Worm (Caenorhabditis elegans): Measurements from ENCODE around the gene K11G12.6.
A peak's percentile ranks its signal among the peaks of the same experiment; 100 is the strongest.

Gene K11G12.6

DNA sequence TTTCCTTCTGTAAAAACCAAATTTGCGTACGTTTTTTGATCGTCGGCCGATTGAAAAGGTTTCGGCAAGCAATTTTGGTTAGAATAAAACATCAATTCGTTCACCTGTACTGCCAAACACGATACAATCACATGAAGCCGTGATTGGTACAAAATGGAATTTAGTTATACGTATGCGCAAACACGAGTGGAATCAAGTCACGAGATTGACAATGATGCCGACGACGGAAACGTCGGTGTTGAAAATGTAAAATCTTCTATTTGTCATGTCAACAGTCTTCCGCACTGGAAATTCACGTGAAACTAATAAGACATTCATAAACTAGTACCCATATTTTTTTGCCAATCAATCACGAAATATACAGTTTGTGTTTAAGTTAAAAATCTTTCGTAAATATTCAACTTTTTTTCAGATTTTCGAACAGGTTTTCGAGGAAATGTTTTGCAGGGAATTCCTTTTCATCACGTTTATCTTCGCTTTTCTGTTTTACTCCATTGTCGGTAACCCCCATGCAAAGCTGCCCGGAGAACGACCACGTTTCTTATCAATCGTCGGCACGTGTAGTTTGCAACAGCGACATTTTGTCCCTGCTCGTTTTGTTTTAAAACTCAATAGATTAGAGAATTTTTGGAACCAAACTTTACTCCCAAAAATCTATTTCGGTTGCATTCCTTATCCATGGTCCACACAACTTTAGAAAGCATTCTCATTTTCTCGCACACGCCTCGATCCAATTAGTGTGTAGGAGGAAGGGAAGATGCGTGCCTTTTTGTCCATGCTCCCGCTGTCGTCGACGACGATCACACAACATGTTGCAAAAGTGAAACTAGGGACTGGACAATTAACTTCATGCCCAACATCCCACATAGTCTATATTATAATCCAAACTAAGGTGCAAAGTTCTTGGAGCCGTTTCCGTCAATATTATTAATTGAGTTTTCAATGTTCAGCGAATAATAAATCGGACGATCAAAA, 9.9 kb upstream of the K11G12.6 start (continued):
- peak; percentile 74 to 97 for TF ChIP-seq mdl-1 (tag; optimal IDR thresholded peaks at IDR 0.05)

DNA sequence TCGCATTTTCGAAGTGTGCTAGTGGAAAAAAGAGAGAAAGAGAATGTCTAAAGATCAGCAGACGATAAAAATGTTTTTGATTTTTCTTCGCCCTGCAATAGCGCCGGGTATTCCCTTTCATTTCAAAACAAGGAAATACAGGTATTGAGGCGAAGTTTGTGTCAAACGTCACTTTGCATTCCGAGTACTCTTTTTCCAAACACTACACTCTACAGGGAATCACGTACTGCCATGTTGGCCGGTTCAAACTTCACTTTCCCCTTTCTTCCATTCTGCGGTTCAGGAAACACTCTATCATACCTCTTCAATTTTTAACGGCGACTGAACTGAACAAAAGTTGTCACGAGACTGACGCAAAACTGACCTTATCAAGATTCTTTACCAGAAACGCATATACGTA, 9.1 kb upstream of the K11G12.6 start:
- peak; percentile 52 for TF ChIP-seq blmp-1 (tag; optimal IDR thresholded peaks at IDR 0.05; ENCODE audit: insufficient read depth)
- TF ChIP-seq nhr-12 (tag; optimal IDR thresholded peaks at IDR 0.05): no peak

DNA sequence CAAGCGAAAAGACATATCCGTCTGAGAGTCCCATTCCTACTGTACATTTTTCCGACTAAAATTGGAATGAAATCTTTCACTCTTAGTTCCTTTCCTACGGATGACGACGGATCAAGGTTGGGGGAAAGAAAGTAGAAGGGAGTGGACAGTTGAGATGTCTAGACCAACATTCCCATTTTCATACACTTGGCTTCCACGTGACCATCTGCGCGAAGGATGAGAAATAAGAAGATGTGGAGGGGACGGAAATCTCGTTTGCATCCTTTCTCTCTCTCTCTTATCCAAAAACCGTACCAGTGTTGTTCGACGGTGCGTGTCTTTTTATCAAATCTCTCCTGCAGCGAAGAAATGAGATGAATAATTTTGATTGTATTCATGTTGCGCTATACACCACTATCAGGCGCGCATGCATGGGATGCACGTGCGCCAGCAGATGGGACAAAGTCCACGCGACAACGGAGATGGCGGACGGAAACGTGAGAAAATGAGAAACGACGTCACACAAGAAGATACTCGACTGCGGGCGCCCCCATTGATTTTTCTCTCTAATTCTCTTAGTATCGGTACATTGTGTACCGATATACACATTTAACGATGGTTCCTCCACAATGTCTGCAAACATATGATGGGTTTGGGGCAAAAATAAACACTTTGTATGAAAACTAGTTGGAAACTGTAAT, 8.0 kb upstream of the K11G12.6 start:
- TF ChIP-seq mab-5 (tag; optimal IDR thresholded peaks at IDR 0.05): peak; percentile 30
- TF ChIP-seq nhr-6 (tag; optimal IDR thresholded peaks at IDR 0.05): peak; percentile 68
- peak; percentile 89 for TF ChIP-seq blmp-1 (tag; optimal IDR thresholded peaks at IDR 0.05; ENCODE audit: insufficient read depth)
- no peak for TF ChIP-seq ZK546.5 (tag; optimal IDR thresholded peaks at IDR 0.05)
- TF ChIP-seq sem-4 (tag; optimal IDR thresholded peaks at IDR 0.05): peak; percentile 95
- peak; percentile 80 for TF ChIP-seq C34F6.9 (tag; optimal IDR thresholded peaks at IDR 0.05)
- peak; percentile 100 for TF ChIP-seq sma-9 (GFP tag; optimal IDR thresholded peaks at IDR 0.05)
- peak; percentile 80 for TF ChIP-seq sma-9 (tag; optimal IDR thresholded peaks at IDR 0.05)
- no peak for TF ChIP-seq R02D3.7 (tag; optimal IDR thresholded peaks at IDR 0.05)
- TF ChIP-seq unc-39 (tag; optimal IDR thresholded peaks at IDR 0.05): no peak
- no peak for TF ChIP-seq ztf-1 (GFP tag; conservative IDR thresholded peaks at IDR 0.05)
- TF ChIP-seq snpc-4 (tag; optimal IDR thresholded peaks at IDR 0.05): peak; percentile 57
- no peak for TF ChIP-seq nhr-237 (tag; optimal IDR thresholded peaks at IDR 0.05)
- TF ChIP-seq fos-1 (tag; optimal IDR thresholded peaks at IDR 0.05): peak; percentile 79
- TF ChIP-seq mbf-1 (tag; optimal IDR thresholded peaks at IDR 0.05): no peak
- peak; percentile 12 to 73 for TF ChIP-seq lsy-2 (tag; optimal IDR thresholded peaks at IDR 0.05)
- TF ChIP-seq ceh-16 (tag; optimal IDR thresholded peaks at IDR 0.05): peak; percentile 93
- peak; percentile 96 for TF ChIP-seq nhr-25 (tag; optimal IDR thresholded peaks at IDR 0.05)
- TF ChIP-seq ceh-82 (tag; optimal IDR thresholded peaks at IDR 0.05): no peak
- no peak for TF ChIP-seq nhr-77 (tag; optimal IDR thresholded peaks at IDR 0.05)
- TF ChIP-seq gmeb-1 (tag; optimal IDR thresholded peaks at IDR 0.05): peak; percentile 62
- peak; percentile 38 for TF ChIP-seq unc-55 (GFP tag; optimal IDR thresholded peaks at IDR 0.05)
- peak; percentile 98 for TF ChIP-seq F13H6.1 (tag; optimal IDR thresholded peaks at IDR 0.05)
- TF ChIP-seq egl-27 (tag; optimal IDR thresholded peaks at IDR 0.05): peak; percentile 96
- TF ChIP-seq lin-13 (GFP tag; optimal IDR thresholded peaks at IDR 0.05): peak; percentile 25
- TF ChIP-seq aly-2 (tag; optimal IDR thresholded peaks at IDR 0.05): no peak
- TF ChIP-seq mdl-1 (tag; optimal IDR thresholded peaks at IDR 0.05): peak; percentile 100
- peak; percentile 29 for TF ChIP-seq zag-1 (tag; optimal IDR thresholded peaks at IDR 0.05)
- no peak for TF ChIP-seq alr-1 (tag; optimal IDR thresholded peaks at IDR 0.05)
- no peak for TF ChIP-seq nhr-23 (tag; optimal IDR thresholded peaks at IDR 0.05)
- peak; percentile 99 for TF ChIP-seq sma-3 (GFP tag; optimal IDR thresholded peaks at IDR 0.05)
- peak; percentile 88 for TF ChIP-seq nhr-129 (tag; optimal IDR thresholded peaks at IDR 0.05)
- peak; percentile 93 for TF ChIP-seq Y55F3AM.14 (GFP tag; optimal IDR thresholded peaks at IDR 0.05)
- TF ChIP-seq nhr-21 (tag; optimal IDR thresholded peaks at IDR 0.05): peak; percentile 99
- TF ChIP-seq elt-3 (tag; optimal IDR thresholded peaks at IDR 0.05): no peak
- TF ChIP-seq ztf-4 (tag; optimal IDR thresholded peaks at IDR 0.05): peak; percentile 58
- TF ChIP-seq ama-1 (optimal IDR thresholded peaks at IDR 0.05): no peak
- TF ChIP-seq nhr-10 (tag; optimal IDR thresholded peaks at IDR 0.05): no peak
- peak; percentile 78 for TF ChIP-seq lin-11 (tag; optimal IDR thresholded peaks at IDR 0.05)
- peak; percentile 94 for TF ChIP-seq crh-2 (tag; optimal IDR thresholded peaks at IDR 0.05)
